Worm (Caenorhabditis elegans) whole organism, L4 larva: ENCODE data around the gene msi-1.

Source experiments
- D1046.2 ChIP-seq: fragments of 200-800 bp; sonication (Bioruptor generic); IDR thresholded peaks from 2 replicates; pipeline ENCODE4 v1.3.6; 2022; ENCODE audit warnings: missing genetic modification characterization, missing compliant biosample characterization
- F49E8.2 ChIP-seq: sonication (generic microtip); optimal IDR thresholded peaks from 2 replicates; lab custom pipeline; 2016; ENCODE audit warnings: missing compliant biosample characterization, mild to moderate bottlenecking, missing genetic modification characterization, borderline replicate concordance
- R02D3.7 ChIP-seq: fragments of 150-350 bp; sonication (generic microtip); optimal IDR thresholded peaks from 3 replicates; lab custom pipeline; 2014; ENCODE audit warnings: missing biosample characterization, missing genetic modification characterization
- T26A8.4 ChIP-seq: fragments of 200-800 bp; sonication (Bioruptor generic); IDR thresholded peaks from 2 replicates; pipeline ENCODE4 v1.3.6; 2022; ENCODE audit warnings: missing genetic modification characterization, missing compliant biosample characterization
- Y105C5A.15 ChIP-seq: fragments of 200-800 bp; sonication (Bioruptor generic); IDR thresholded peaks from 2 replicates; pipeline ENCODE4 v1.3.6; 2022; ENCODE audit warnings: missing genetic modification characterization, missing compliant biosample characterization
- Y48G9A.11 ChIP-seq: fragments of 200-800 bp; sonication (Bioruptor generic); IDR thresholded peaks from 2 replicates; pipeline ENCODE4 v1.3.6; 2022; ENCODE audit warnings: missing genetic modification reagents, missing genetic modification characterization, missing compliant biosample characterization
- Y75B8A.6 ChIP-seq: fragments of 200-800 bp; sonication (Bioruptor generic); IDR thresholded peaks from 2 replicates; pipeline ENCODE4 v1.3.6; 2022; ENCODE audit warnings: missing genetic modification reagents, missing genetic modification characterization, missing compliant biosample characterization
- ZK337.2 ChIP-seq: fragments of 200-800 bp; sonication (Bioruptor generic); IDR thresholded peaks from 2 replicates; pipeline ENCODE4 v1.3.6; 2022; ENCODE audit warnings: missing genetic modification reagents, missing genetic modification characterization, missing compliant biosample characterization
- aly-2 ChIP-seq: sonication (generic microtip); optimal IDR thresholded peaks from 2 replicates; lab custom pipeline; 2018; ENCODE audit warnings: missing biosample characterization, missing genetic modification characterization
- attf-4 ChIP-seq: sonication (generic microtip); optimal IDR thresholded peaks from 3 replicates; lab custom pipeline; 2017; ENCODE audit warnings: missing biosample characterization, missing genetic modification characterization
- ceh-82 ChIP-seq: sonication (generic microtip); optimal IDR thresholded peaks from 2 replicates; lab custom pipeline; 2017; ENCODE audit warnings: missing biosample characterization, missing genetic modification characterization
- ctbp-1 ChIP-seq: fragments of 200-800 bp; sonication (Bioruptor generic); IDR thresholded peaks from 2 replicates; pipeline ENCODE4 v1.3.6; 2022; ENCODE audit warnings: missing genetic modification reagents, missing genetic modification characterization, missing compliant biosample characterization
- daf-19 ChIP-seq: fragments of 200-800 bp; sonication (Bioruptor generic); conservative IDR thresholded peaks from 2 replicates; pipeline ENCODE4 v1.3.6; 2022; ENCODE audit warnings: missing genetic modification characterization, missing compliant biosample characterization
- daf-8 ChIP-seq: fragments of 200-800 bp; sonication (Bioruptor generic); IDR thresholded peaks from 2 replicates; pipeline ENCODE4 v1.3.6; 2022; ENCODE audit warnings: missing genetic modification characterization, missing compliant biosample characterization
- dmd-6 ChIP-seq: fragments of 200-800 bp; sonication (Bioruptor generic); IDR thresholded peaks from 2 replicates; pipeline ENCODE4 v1.3.6; 2022; ENCODE audit warnings: missing genetic modification reagents, missing genetic modification characterization, missing compliant biosample characterization
- dmd-8 ChIP-seq: fragments of 200-800 bp; sonication (Bioruptor generic); IDR thresholded peaks from 2 replicates; pipeline ENCODE4 v1.3.6; 2022; ENCODE audit warnings: missing genetic modification characterization, missing compliant biosample characterization
- dmd-9 ChIP-seq: fragments of 200-800 bp; sonication (Bioruptor generic); IDR thresholded peaks from 2 replicates; pipeline ENCODE4 v1.3.6; 2022; ENCODE audit warnings: missing genetic modification reagents, missing genetic modification characterization, missing compliant biosample characterization
- dve-1 ChIP-seq: sonication (generic microtip); optimal IDR thresholded peaks from 2 replicates; lab custom pipeline; 2017; ENCODE audit warnings: antibody characterized with exemption, mild to moderate bottlenecking, missing genetic modification characterization, missing compliant biosample characterization; ENCODE audit not compliant: insufficient read depth
- egl-27 ChIP-seq: sonication (generic microtip); optimal IDR thresholded peaks from 3 replicates; lab custom pipeline; 2017; ENCODE audit warnings: missing biosample characterization, missing genetic modification reagents, missing genetic modification characterization
- egl-43 ChIP-seq: fragments of 200-800 bp; sonication (Bioruptor generic); IDR thresholded peaks from 2 replicates; pipeline ENCODE4 v1.3.6; 2022; ENCODE audit warnings: missing genetic modification reagents, missing genetic modification characterization, missing compliant biosample characterization
- fkh-10 ChIP-seq: fragments of 150-350 bp; optimal IDR thresholded peaks from 2 replicates; lab custom pipeline; 2014; ENCODE audit warnings: missing biosample characterization, missing genetic modification reagents, missing genetic modification characterization
- hlh-11 ChIP-seq: fragments of 200-800 bp; sonication (Bioruptor generic); optimal IDR thresholded peaks from 2 replicates; lab custom pipeline; 2018; ENCODE audit warnings: mild to moderate bottlenecking, missing genetic modification characterization, missing compliant biosample characterization
- jun-1 ChIP-seq: fragments of 150-350 bp; optimal IDR thresholded peaks from 2 replicates; lab custom pipeline; 2014; ENCODE audit warnings: missing biosample characterization, missing genetic modification reagents, missing genetic modification characterization
- lin-1 ChIP-seq: fragments of 200-800 bp; sonication (Bioruptor generic); IDR thresholded peaks from 2 replicates; pipeline ENCODE4 v1.3.6; 2022; ENCODE audit warnings: missing genetic modification reagents, missing genetic modification characterization, missing compliant biosample characterization
- lin-13 ChIP-seq: fragments of 150-350 bp; optimal IDR thresholded peaks from 2 replicates; lab custom pipeline; 2014; ENCODE audit warnings: missing biosample characterization, missing genetic modification reagents, missing genetic modification characterization
- lin-38 ChIP-seq: fragments of 200-800 bp; sonication (Bioruptor generic); IDR thresholded peaks from 2 replicates; pipeline ENCODE4 v1.3.6; 2022; ENCODE audit warnings: missing genetic modification reagents, missing genetic modification characterization, missing compliant biosample characterization
- lin-39 ChIP-seq: fragments of 150-350 bp; optimal IDR thresholded peaks from 2 replicates; lab custom pipeline; 2014; ENCODE audit warnings: missing biosample characterization, missing genetic modification reagents, missing genetic modification characterization
- lir-3 ChIP-seq: sonication (generic microtip); optimal IDR thresholded peaks from 2 replicates; lab custom pipeline; 2016; ENCODE audit warnings: mild to moderate bottlenecking, missing genetic modification characterization, missing compliant biosample characterization
- madf-5 ChIP-seq, 2 experiments: fragments of 200-800 bp; sonication (Bioruptor generic); IDR thresholded peaks; 2 replicates each; pipeline ENCODE4 v1.3.6; 2022; ENCODE audit warnings: missing compliant biosample characterization in 2 of 2, missing genetic modification characterization in 2 of 2
- madf-9 ChIP-seq: fragments of 200-800 bp; sonication (Bioruptor generic); conservative IDR thresholded peaks from 2 replicates; pipeline ENCODE4 v1.3.6; 2022; ENCODE audit warnings: missing genetic modification reagents, missing genetic modification characterization, missing compliant biosample characterization
- mdt-29 ChIP-seq: fragments of 200-800 bp; sonication (Bioruptor generic); IDR thresholded peaks from 2 replicates; pipeline ENCODE4 v1.3.6; 2022; ENCODE audit warnings: missing genetic modification reagents, missing genetic modification characterization, missing compliant biosample characterization
- mep-1 ChIP-seq: fragments of 150-350 bp; sonication (generic microtip); optimal IDR thresholded peaks from 3 replicates; lab custom pipeline; 2014; ENCODE audit warnings: missing biosample characterization, missing genetic modification characterization
- mes-2 ChIP-seq: sonication (generic microtip); optimal IDR thresholded peaks from 2 replicates; lab custom pipeline; 2016; ENCODE audit warnings: missing genotype, mild to moderate bottlenecking, missing genetic modification characterization, missing compliant biosample characterization; ENCODE audit not compliant: poor library complexity, severe bottlenecking
- mxl-2 ChIP-seq: fragments of 200-800 bp; sonication (Bioruptor generic); conservative IDR thresholded peaks from 2 replicates; pipeline ENCODE4 v1.3.6; 2022; ENCODE audit warnings: missing genetic modification reagents, missing genetic modification characterization, missing compliant biosample characterization
- nhr-102 ChIP-seq: sonication (generic microtip); optimal IDR thresholded peaks from 2 replicates; lab custom pipeline; 2016; ENCODE audit warnings: mild to moderate bottlenecking, missing genetic modification characterization, moderate library complexity, missing compliant biosample characterization
- nhr-111 ChIP-seq: fragments of 200-800 bp; sonication (Bioruptor generic); optimal IDR thresholded peaks from 2 replicates; lab custom pipeline; 2018; ENCODE audit warnings: mild to moderate bottlenecking, missing genetic modification characterization, missing compliant biosample characterization
- nhr-237 ChIP-seq: sonication (generic microtip); optimal IDR thresholded peaks from 2 replicates; lab custom pipeline; 2017; ENCODE audit warnings: missing biosample characterization, missing genetic modification characterization
- nhr-28 ChIP-seq: fragments of 150-350 bp; optimal IDR thresholded peaks from 2 replicates; lab custom pipeline; 2014; ENCODE audit warnings: missing biosample characterization, missing genetic modification characterization
- nhr-41 ChIP-seq: fragments of 200-800 bp; sonication (Bioruptor generic); IDR thresholded peaks from 2 replicates; pipeline ENCODE4 v1.3.6; 2022; ENCODE audit warnings: missing genetic modification reagents, missing genetic modification characterization, missing compliant biosample characterization
- nhr-6 ChIP-seq: fragments of 150-350 bp; optimal IDR thresholded peaks from 2 replicates; lab custom pipeline; 2014; ENCODE audit warnings: missing biosample characterization, missing genetic modification characterization
- nhr-76 ChIP-seq: fragments of 150-350 bp; optimal IDR thresholded peaks from 2 replicates; lab custom pipeline; 2014; ENCODE audit warnings: missing biosample characterization, missing genetic modification characterization
- nhr-77 ChIP-seq: fragments of 150-350 bp; optimal IDR thresholded peaks from 2 replicates; lab custom pipeline; 2014; ENCODE audit warnings: missing biosample characterization, missing genetic modification characterization
- pqm-1 ChIP-seq: sonication (generic microtip); optimal IDR thresholded peaks from 2 replicates; lab custom pipeline; 2017; ENCODE audit warnings: missing biosample characterization, missing genetic modification characterization
- snpc-1.2 ChIP-seq: fragments of 200-800 bp; sonication (Bioruptor generic); IDR thresholded peaks from 2 replicates; pipeline ENCODE4 v1.3.6; 2022; ENCODE audit warnings: missing genetic modification reagents, missing genetic modification characterization, missing compliant biosample characterization
- spr-1 ChIP-seq: sonication (generic microtip); optimal IDR thresholded peaks from 2 replicates; lab custom pipeline; 2016; ENCODE audit warnings: mild to moderate bottlenecking, missing genetic modification characterization, missing compliant biosample characterization
- tra-1 ChIP-seq: fragments of 200-800 bp; sonication (Bioruptor generic); IDR thresholded peaks from 2 replicates; pipeline ENCODE4 v1.3.6; 2022; ENCODE audit warnings: missing genetic modification reagents, missing genetic modification characterization, missing compliant biosample characterization
- unc-39 ChIP-seq: sonication (generic microtip); optimal IDR thresholded peaks from 2 replicates; lab custom pipeline; 2017; ENCODE audit warnings: missing biosample characterization, missing genetic modification characterization
- unc-62 ChIP-seq, 3 experiments: fragments of 150-350 bp in 1 of 3; sonication (generic microtip); optimal IDR thresholded peaks in 2 of 3; peaks in 1 of 3; 1 replicate in 1 of 3; 2 replicates in 2 of 3; lab custom pipeline; 2014 to 2017; ENCODE audit warnings: missing biosample characterization in 3 of 3, missing genetic modification characterization in 3 of 3, missing genetic modification reagents in 3 of 3, missing genotype in 1 of 3
- vab-7 ChIP-seq: fragments of 200-800 bp; sonication (Bioruptor generic); IDR thresholded peaks from 2 replicates; pipeline ENCODE4 v1.3.6; 2022; ENCODE audit warnings: missing genetic modification reagents, missing genetic modification characterization, missing compliant biosample characterization
- zag-1 ChIP-seq: fragments of 150-350 bp; optimal IDR thresholded peaks from 2 replicates; lab custom pipeline; 2014; ENCODE audit warnings: missing biosample characterization, missing genetic modification characterization
- zfp-2 ChIP-seq: sonication (generic microtip); optimal IDR thresholded peaks from 2 replicates; lab custom pipeline; 2016; ENCODE audit warnings: mild to moderate bottlenecking, missing genetic modification characterization, missing compliant biosample characterization
- zfp-3 ChIP-seq: fragments of 200-800 bp; sonication (Bioruptor generic); conservative IDR thresholded peaks from 2 replicates; pipeline ENCODE4 v1.3.6; 2022; ENCODE audit warnings: missing genetic modification reagents, missing genetic modification characterization, missing compliant biosample characterization

The msi-1 gene

DNA sequence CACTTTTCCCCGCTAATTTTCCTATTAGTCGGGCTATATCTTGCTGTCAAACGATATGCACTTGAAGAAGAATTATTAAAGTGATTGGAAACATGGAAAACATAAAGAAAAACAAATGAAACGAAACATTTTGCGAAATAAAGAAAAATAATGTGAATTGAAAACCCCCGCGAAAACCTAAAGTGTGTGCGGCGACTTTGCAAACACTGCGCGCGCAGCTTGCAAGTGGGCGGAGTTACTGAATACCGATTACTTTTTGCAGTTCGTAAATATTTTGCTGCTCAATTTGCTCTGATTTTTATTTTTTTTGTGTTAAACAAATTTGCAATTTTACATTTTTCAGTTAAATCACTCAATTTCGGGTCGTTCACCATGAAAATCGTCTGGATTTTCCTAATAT lies 59.6 kb downstream of the msi-1 start, which contains the start of gene ccdc-47 (continued):
- no peak for TF ChIP-seq egl-27 (tag; lab: Kevin White, UChicago)
- TF ChIP-seq dmd-9 (GFP tag; lab: Robert Waterston, UW) = no peak
- no peak for TF ChIP-seq daf-19 (GFP tag; lab: Robert Waterston, UW)
- no peak for TF ChIP-seq aly-2 (tag; lab: Kevin White, UChicago)
- 0 out of 2 replicates have a peak, but pooled peaks have one; percentile 25 for TF ChIP-seq dmd-6 (GFP tag; lab: Robert Waterston, UW)
- TF ChIP-seq egl-43 (GFP tag; lab: Robert Waterston, UW) = 0 out of 2 replicates have a peak, but pooled peaks have one; percentile 47
- no peak for TF ChIP-seq nhr-237 (tag; lab: Kevin White, UChicago)
- TF ChIP-seq T26A8.4 (GFP tag; lab: Robert Waterston, UW) = peak; percentile 77
- no peak for TF ChIP-seq lin-39 (tag; lab: Kevin White, UChicago)
- TF ChIP-seq mdt-29 = no peak
- no peak for TF ChIP-seq zfp-2
- TF ChIP-seq F49E8.2 (tag; lab: Kevin White, UChicago) = no peak
- no peak for TF ChIP-seq lin-1 (GFP tag; lab: Robert Waterston, UW)
- TF ChIP-seq madf-9 (GFP tag; lab: Robert Waterston, UW) = no peak
- no peak for TF ChIP-seq ZK337.2 (GFP tag; lab: Robert Waterston, UW)
- no peak for TF ChIP-seq dmd-8 (GFP tag; lab: Robert Waterston, UW)
- TF ChIP-seq nhr-102 (tag; lab: Kevin White, UChicago) = no peak
- no peak for TF ChIP-seq madf-5 (GFP tag; IDR thresholded peaks at IDR 0.05; lab: Robert Waterston, UW)
- peak; percentile 46 for TF ChIP-seq lin-13 (GFP tag; lab: Kevin White, UChicago)
- TF ChIP-seq ceh-82 (tag; lab: Kevin White, UChicago) = no peak
- TF ChIP-seq daf-8 = no peak
- TF ChIP-seq attf-4 (tag; lab: Kevin White, UChicago) = no peak
- peak; percentile 34 for TF ChIP-seq spr-1
- TF ChIP-seq mxl-2 = no peak
- TF ChIP-seq unc-39 (tag; lab: Kevin White, UChicago) = no peak
- peak; percentile 93 for TF ChIP-seq mes-2 (tag; lab: Kevin White, UChicago)
- no peak for TF ChIP-seq Y75B8A.6 (GFP tag; lab: Robert Waterston, UW)
- peak; percentile 75 for TF ChIP-seq mep-1 (tag; lab: Kevin White, UChicago)
- TF ChIP-seq unc-62 (GFP tag; optimal IDR thresholded peaks at IDR 0.05 in 1 of 2; lab: Kevin White, UChicago) = no peak
- no peak for TF ChIP-seq unc-62 (tag; optimal IDR thresholded peaks at IDR 0.05; lab: Kevin White, UChicago)
- TF ChIP-seq fkh-10 = no peak
- no peak for TF ChIP-seq tra-1 (GFP tag; lab: Robert Waterston, UW)
- no peak for TF ChIP-seq Y105C5A.15 (GFP tag; lab: Robert Waterston, UW)
- no peak for TF ChIP-seq nhr-111 (GFP tag; lab: Kevin White, UChicago)
- 0 out of 2 replicates have a peak, but pooled peaks have one; percentile 42 for TF ChIP-seq vab-7 (GFP tag; lab: Robert Waterston, UW)
- no peak for TF ChIP-seq pqm-1 (tag; lab: Kevin White, UChicago)
- TF ChIP-seq dve-1 (tag; lab: Kevin White, UChicago) = peak; percentile 59
- TF ChIP-seq nhr-41 (GFP tag; lab: Robert Waterston, UW) = no peak
- TF ChIP-seq nhr-6 (tag; lab: Kevin White, UChicago) = peak; percentile 67
- TF ChIP-seq hlh-11 (tag; lab: Kevin White, UChicago) = peak; percentile 28
- TF ChIP-seq D1046.2 (GFP tag; lab: Robert Waterston, UW) = no peak
- no peak for TF ChIP-seq Y48G9A.11 (GFP tag; lab: Robert Waterston, UW)
- no peak for TF ChIP-seq R02D3.7 (tag; lab: Kevin White, UChicago)
- peak; percentile 10 for TF ChIP-seq nhr-28
- TF ChIP-seq snpc-1.2 = 0 out of 2 replicates have a peak, but pooled peaks have one; percentile 14
- TF ChIP-seq lin-38 (GFP tag; lab: Robert Waterston, UW) = peak; percentile 61
- TF ChIP-seq ctbp-1 (GFP tag; lab: Robert Waterston, UW) = no peak
- TF ChIP-seq nhr-77 (tag; lab: Kevin White, UChicago) = no peak
- TF ChIP-seq zag-1 = no peak
- no peak for TF ChIP-seq nhr-76 (tag; lab: Kevin White, UChicago)
- no peak for TF ChIP-seq jun-1 (tag; lab: Kevin White, UChicago)
- no peak for TF ChIP-seq zfp-3 (GFP tag; lab: Robert Waterston, UW)
- TF ChIP-seq lir-3 (tag; lab: Kevin White, UChicago) = no peak
